Worm (Caenorhabditis elegans): ENCODE results near the gene W08F4.7.

- TF ChIP-seq sem-4 (tag; optimal IDR thresholded peaks at IDR 0.05) (no peak), nhr-11 (tag; optimal IDR thresholded peaks at IDR 0.05) (no peak), ztf-11 (tag; optimal IDR thresholded peaks at IDR 0.05) (no peak), ama-1 (optimal IDR thresholded peaks at IDR 0.05) (no peak), R02D3.7 (tag; optimal IDR thresholded peaks at IDR 0.05) (no peak), unc-62 (GFP tag; optimal IDR thresholded peaks at IDR 0.05) (no peak), aly-2 (tag; optimal IDR thresholded peaks at IDR 0.05) (no peak), elt-3 (tag; optimal IDR thresholded peaks at IDR 0.05) (no peak), mbf-1 (tag; optimal IDR thresholded peaks at IDR 0.05) (no peak), nhr-237 (tag; optimal IDR thresholded peaks at IDR 0.05) (no peak), mdl-1 (tag; optimal IDR thresholded peaks at IDR 0.05) (no peak), ceh-82 (tag; optimal IDR thresholded peaks at IDR 0.05) (no peak)
These were observed 31.2 kb upstream of the W08F4.7 start, which contains the start of gene W04H10.1 for ce11 chrII:608757-609156.

All from whole organism, L2 larva.